Worm (Caenorhabditis elegans) whole organism, L3 larva: ENCODE data around the gene pcyt-2.2.

Source experiments
- nhr-23 ChIP-seq: fragments of 150-350 bp; optimal IDR thresholded peaks from 2 replicates; lab custom pipeline; 2014; ENCODE audit warnings: missing biosample characterization, missing genetic modification reagents, missing genetic modification characterization
- nhr-77 ChIP-seq: fragments of 150-350 bp; optimal IDR thresholded peaks from 2 replicates; lab custom pipeline; 2014; ENCODE audit warnings: missing biosample characterization, missing genetic modification characterization
- unc-62 ChIP-seq: fragments of 150-350 bp; sonication (generic microtip); optimal IDR thresholded peaks from 4 replicates; lab custom pipeline; 2014; ENCODE audit warnings: missing biosample characterization, missing genetic modification reagents, missing genetic modification characterization

DNA sequence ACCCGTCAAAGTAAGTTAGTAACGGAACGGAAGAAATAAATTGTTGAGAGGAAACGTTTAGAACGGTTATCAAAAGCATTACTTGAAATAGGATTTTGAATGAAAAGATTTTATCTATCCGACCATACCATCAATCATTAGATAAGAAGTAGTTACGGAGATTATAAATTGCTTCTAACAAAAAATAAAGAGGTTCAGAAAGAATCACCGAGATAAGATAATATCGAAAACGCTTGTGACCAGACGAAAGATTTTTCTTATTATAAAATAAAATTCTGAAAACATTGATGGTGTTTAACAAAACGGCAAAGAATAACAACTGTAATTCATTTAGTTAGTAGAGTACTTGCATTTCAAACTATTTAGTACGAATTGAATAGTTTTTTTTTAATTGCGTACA lies 3.2 kb upstream of the pcyt-2.2 start, which contains the start of gene C39D10.8:
- TF ChIP-seq nhr-77 (tag; lab: Kevin White, UChicago), result no peak
- no peak for TF ChIP-seq unc-62
- no peak for TF ChIP-seq nhr-23 (tag; lab: Kevin White, UChicago)
